Worm (Caenorhabditis elegans): ENCODE data around the gene C16C8.8.

DNA sequence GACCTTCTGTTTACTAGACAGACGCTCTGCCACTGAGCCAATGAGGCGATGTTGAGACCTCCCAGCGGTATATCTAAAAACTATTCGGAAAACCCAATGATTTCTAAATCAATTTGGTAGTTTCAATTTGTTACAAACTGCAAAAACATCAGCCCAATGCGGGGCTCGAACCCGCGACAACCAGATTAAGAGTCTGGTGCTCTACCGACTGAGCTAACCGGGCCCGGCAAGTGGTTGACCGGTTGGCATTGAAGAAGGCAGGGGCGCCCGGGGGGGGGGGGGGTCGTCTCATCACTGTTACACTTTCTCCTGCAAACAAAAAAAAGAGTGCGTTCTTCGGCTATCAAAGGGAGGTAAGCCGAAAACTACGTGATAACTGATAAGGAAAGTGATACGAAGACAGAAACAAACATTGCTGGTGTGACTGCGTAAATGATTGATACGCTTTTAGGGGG, 22.2 kb downstream of the C16C8.8 start:
- peak; percentile 13 for TF ChIP-seq F13C5.2 (tag; optimal IDR thresholded peaks at IDR 0.05)
- peak; percentile 71 for TF ChIP-seq hmg-4 (GFP tag; optimal IDR thresholded peaks at IDR 0.05)
- TF ChIP-seq sea-1 (GFP tag; conservative IDR thresholded peaks at IDR 0.05) = peak; percentile 52; the same call in 1 of the 2 replicates
- peak; percentile 73 for TF ChIP-seq flt-1 (GFP tag; IDR thresholded peaks at IDR 0.05)
- TF ChIP-seq ama-1 (optimal IDR thresholded peaks at IDR 0.05) = no peak
- peak; percentile 67 for TF ChIP-seq aly-1 (tag; optimal IDR thresholded peaks at IDR 0.05)
- TF ChIP-seq B0310.2 (tag; optimal IDR thresholded peaks at IDR 0.05) = peak; percentile 70
- TF ChIP-seq ceh-36 (tag; optimal IDR thresholded peaks at IDR 0.05) = peak; percentile 76
- TF ChIP-seq tra-4 (tag; optimal IDR thresholded peaks at IDR 0.05) = no peak
- TF ChIP-seq ets-7 (tag; optimal IDR thresholded peaks at IDR 0.05) = peak; percentile 39
